Worm (Caenorhabditis elegans): Measurements from ENCODE around the gene ZC84.1.

DNA sequence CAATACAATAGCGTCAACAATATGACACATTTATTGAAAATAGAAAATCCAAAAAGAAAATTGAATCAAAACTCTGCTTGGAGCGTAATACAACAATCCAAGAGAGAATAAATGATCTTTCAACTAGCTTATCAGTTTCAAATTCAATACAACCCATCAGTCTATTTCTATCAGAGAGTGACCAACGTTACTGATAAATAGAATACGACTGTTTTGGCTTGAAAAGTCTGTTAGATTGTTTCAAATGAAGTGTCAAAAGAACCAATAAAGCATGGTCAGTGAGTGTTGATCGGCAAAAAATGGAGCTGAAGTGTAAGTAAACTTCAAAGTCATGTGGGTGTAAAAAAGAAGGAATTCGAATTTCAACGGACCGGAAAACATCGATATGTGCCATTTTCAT lies 31.5 kb upstream of the ZC84.1 start:
- no peak for TF ChIP-seq daf-16 (GFP tag; optimal IDR thresholded peaks at IDR 0.05)
- TF ChIP-seq daf-16 (tag; optimal IDR thresholded peaks at IDR 0.05), result peak; percentile 85
- no peak for TF ChIP-seq tag-97 (GFP tag; IDR thresholded peaks at IDR 0.05)
- no peak for TF ChIP-seq nhr-237 (tag; optimal IDR thresholded peaks at IDR 0.05)

Measured in whole organism, L4 larva.